Worm (Caenorhabditis elegans) whole organism, L4 larva: ENCODE data around the gene nsy-1.

Source experiments
- F37D6.2 ChIP-seq: sonication (generic microtip); optimal IDR thresholded peaks from 2 replicates; lab custom pipeline; 2016; ENCODE audit warnings: mild to moderate bottlenecking, missing genetic modification characterization, missing compliant biosample characterization
- ama-1 ChIP-seq: fragments of 150-350 bp; optimal IDR thresholded peaks from 2 replicates; lab custom pipeline; 2014; ENCODE audit warnings: inconsistent platforms, mixed read lengths
- dpl-1 ChIP-seq: fragments of 150-350 bp; optimal IDR thresholded peaks from 2 replicates; lab custom pipeline; 2014; ENCODE audit warnings: missing biosample characterization, missing genetic modification reagents, missing genetic modification characterization
- nhr-25 ChIP-seq: sonication (generic microtip); optimal IDR thresholded peaks from 2 replicates; lab custom pipeline; 2017; ENCODE audit warnings: missing genetic modification characterization, mild to moderate bottlenecking, missing compliant biosample characterization, antibody characterized with exemption, moderate library complexity, borderline replicate concordance; ENCODE audit not compliant: insufficient read depth
- nhr-76 ChIP-seq: fragments of 150-350 bp; optimal IDR thresholded peaks from 2 replicates; lab custom pipeline; 2014; ENCODE audit warnings: missing biosample characterization, missing genetic modification characterization
- pha-4 ChIP-seq, 2 experiments: fragments of 150-350 bp in 1 of 2; fragments of 200-800 bp in 1 of 2; sonication (Bioruptor generic) in 1 of 2; IDR thresholded peaks in 1 of 2; optimal IDR thresholded peaks in 1 of 2; 2 replicates each; pipeline versions ENCODE4 v1.3.6 to Lab custom; 2014 to 2022; ENCODE audit warnings: missing genetic modification characterization in 2 of 2, missing genetic modification reagents in 2 of 2, missing biosample characterization in 1 of 2, missing compliant biosample characterization in 1 of 2
- pqm-1 ChIP-seq: sonication (generic microtip); optimal IDR thresholded peaks from 2 replicates; lab custom pipeline; 2017; ENCODE audit warnings: missing biosample characterization, missing genetic modification characterization
- unc-62 ChIP-seq, 3 experiments: fragments of 150-350 bp in 1 of 3; sonication (generic microtip); optimal IDR thresholded peaks in 2 of 3; peaks in 1 of 3; 1 replicate in 1 of 3; 2 replicates in 2 of 3; lab custom pipeline; 2014 to 2017; ENCODE audit warnings: missing biosample characterization in 3 of 3, missing genetic modification characterization in 3 of 3, missing genetic modification reagents in 3 of 3, missing genotype in 1 of 3

DNA sequence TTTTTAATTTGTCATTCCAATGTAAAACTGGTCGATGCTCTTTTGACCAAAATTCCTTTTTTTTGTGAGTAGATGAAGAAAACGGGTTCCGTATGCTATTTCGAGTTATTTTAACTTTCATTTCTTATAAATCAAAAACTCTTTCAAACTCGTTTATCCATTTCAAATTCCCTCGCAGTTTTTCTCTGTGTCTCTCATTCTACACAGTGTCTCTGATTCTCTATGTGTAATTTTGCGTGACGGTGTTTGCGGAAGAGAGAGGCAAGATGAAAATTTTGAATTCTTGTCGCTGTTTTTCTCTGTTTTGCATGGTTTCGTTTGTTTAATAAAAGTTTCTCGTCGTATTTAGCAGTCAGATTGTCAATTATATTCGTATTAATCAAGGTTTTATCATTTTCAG is 23.4 kb upstream of the nsy-1 start, which contains the start of gene citk-2:
- TF ChIP-seq nhr-76 (tag; lab: Kevin White, UChicago): no peak
- no peak for TF ChIP-seq pqm-1 (tag; lab: Kevin White, UChicago)
- no peak for TF ChIP-seq pha-4 (GFP tag; IDR thresholded peaks at IDR 0.05; lab: Robert Waterston, UW)
- peak; percentile 79 for TF ChIP-seq pha-4 (tag; optimal IDR thresholded peaks at IDR 0.05; lab: Kevin White, UChicago)
- peak; percentile 26 for TF ChIP-seq nhr-25
- TF ChIP-seq unc-62 (GFP tag; optimal IDR thresholded peaks at IDR 0.05 in 1 of 2; lab: Kevin White, UChicago): peak in 1 of 2 experiments; percentile 91
- TF ChIP-seq unc-62 (tag; optimal IDR thresholded peaks at IDR 0.05; lab: Kevin White, UChicago): no peak
- peak; percentile 29 for TF ChIP-seq F37D6.2
- TF ChIP-seq dpl-1 (GFP tag; lab: Kevin White, UChicago): peak; percentile 100
- TF ChIP-seq ama-1: no peak
